Fruit fly (Drosophila melanogaster) whole organism, wandering third instar larva: ENCODE results near the gene CG18473.

Experiments
- Abd-B ChIP-seq: fragments of >200 bp; optimal IDR thresholded peaks from 2 replicates; lab custom pipeline; 2017; ENCODE audit warnings: missing biosample characterization, missing genetic modification characterization
- CG32264 ChIP-seq: fragments of 200-800 bp; sonication (Bioruptor generic); optimal IDR thresholded peaks from 2 replicates; lab custom pipeline; 2016; ENCODE audit warnings: missing biosample characterization, missing genetic modification characterization
- CG9705 ChIP-seq: fragments of 200-800 bp; sonication (Bioruptor generic); optimal IDR thresholded peaks from 2 replicates; lab custom pipeline; 2018; ENCODE audit warnings: missing biosample characterization, mild to moderate bottlenecking, missing genetic modification characterization
- CrebA ChIP-seq: fragments of 200-800 bp; sonication (Bioruptor generic); optimal IDR thresholded peaks from 2 replicates; lab custom pipeline; 2016; ENCODE audit warnings: missing biosample characterization, mild to moderate bottlenecking, missing genetic modification characterization, borderline replicate concordance
- Dfd ChIP-seq: fragments of >200 bp; optimal IDR thresholded peaks from 2 replicates; lab custom pipeline; 2017; ENCODE audit warnings: missing biosample characterization, missing genetic modification characterization
- Dif ChIP-seq: fragments of 200-275, 200-300 bp; sonication (Bioruptor generic); optimal IDR thresholded peaks from 2 replicates; lab custom pipeline; 2018; ENCODE audit warnings: missing biosample characterization, missing genetic modification characterization; ENCODE audit not compliant: partially characterized antibody
- GATAd ChIP-seq: sonication (Bioruptor generic); optimal IDR thresholded peaks from 2 replicates; lab custom pipeline; 2016; ENCODE audit warnings: missing biosample characterization, missing genetic modification characterization
- HLH106 ChIP-seq: fragments of 200-800 bp; optimal IDR thresholded peaks from 3 replicates; lab custom pipeline; 2019; ENCODE audit warnings: missing biosample characterization, mild to moderate bottlenecking, missing genetic modification characterization, moderate library complexity
- Hnf4 ChIP-seq: fragments of 200-800 bp; sonication (Bioruptor generic); optimal IDR thresholded peaks from 2 replicates; lab custom pipeline; 2016; ENCODE audit warnings: missing biosample characterization, mild to moderate bottlenecking, missing genetic modification characterization
- Hr78 ChIP-seq: fragments of >200 bp; optimal IDR thresholded peaks from 2 replicates; lab custom pipeline; 2017; ENCODE audit warnings: missing biosample characterization, missing genetic modification characterization
- Hr83 ChIP-seq: fragments of 200-300 bp; sonication (Bioruptor generic); optimal IDR thresholded peaks from 2 replicates; lab custom pipeline; 2016; ENCODE audit warnings: missing biosample characterization, mild to moderate bottlenecking, missing genetic modification characterization, moderate library complexity; ENCODE audit not compliant: poor library complexity, severe bottlenecking
- Jra ChIP-seq: sonication (Bioruptor generic); optimal IDR thresholded peaks from 2 replicates; lab custom pipeline; 2016; ENCODE audit warnings: missing biosample characterization, missing genetic modification characterization
- Mio ChIP-seq: sonication (Bioruptor generic); optimal IDR thresholded peaks from 2 replicates; lab custom pipeline; 2016; ENCODE audit warnings: missing biosample characterization, missing genetic modification characterization
- Myc ChIP-seq: fragments of >200 bp; optimal IDR thresholded peaks from 2 replicates; lab custom pipeline; 2017
- N ChIP-seq: fragments of >200 bp; optimal IDR thresholded peaks from 2 replicates; lab custom pipeline; 2018; ENCODE audit warnings: missing biosample characterization, missing external identifiers, missing genetic modification characterization
- OdsH ChIP-seq: fragments of 200-800 bp; sonication (Bioruptor generic); optimal IDR thresholded peaks from 2 replicates; lab custom pipeline; 2016; ENCODE audit warnings: missing biosample characterization, mild to moderate bottlenecking, missing genetic modification characterization
- Rel ChIP-seq, 2 experiments: fragments of 200-800 bp; sonication (Bioruptor generic) in 1 of 2; optimal IDR thresholded peaks; 2 replicates in 1 of 2; 3 replicates in 1 of 2; lab custom pipeline; 2016 to 2019; ENCODE audit warnings: mild to moderate bottlenecking in 2 of 2, missing biosample characterization in 2 of 2, missing genetic modification characterization in 2 of 2, moderate library complexity in 1 of 2
- Sp1 ChIP-seq: fragments of 200-800 bp; sonication (Bioruptor generic); optimal IDR thresholded peaks from 3 replicates; lab custom pipeline; 2019; ENCODE audit warnings: missing biosample characterization, mild to moderate bottlenecking, missing genetic modification characterization, moderate library complexity
- Vsx2 ChIP-seq: fragments of 200-300, 225-300 bp; sonication (Bioruptor generic); optimal IDR thresholded peaks from 2 replicates; lab custom pipeline; 2018; ENCODE audit warnings: missing biosample characterization, missing genetic modification characterization; ENCODE audit not compliant: partially characterized antibody
- br ChIP-seq: fragments of 200-800 bp; sonication (Bioruptor generic); optimal IDR thresholded peaks from 2 replicates; lab custom pipeline; 2016; ENCODE audit warnings: missing biosample characterization, missing genetic modification characterization
- brk ChIP-seq: fragments of 200-800 bp; sonication (Bioruptor generic); optimal IDR thresholded peaks from 2 replicates; lab custom pipeline; 2016; ENCODE audit warnings: missing biosample characterization, mild to moderate bottlenecking, missing genetic modification characterization
- dl ChIP-seq, 2 experiments: fragments of 175-275, 200-275 bp in 1 of 2; fragments of 200-275 bp in 1 of 2; sonication (Bioruptor generic); optimal IDR thresholded peaks; lab custom pipeline; 2018; ENCODE audit warnings: mild to moderate bottlenecking in 2 of 2, missing biosample characterization in 2 of 2, missing genetic modification characterization in 2 of 2, moderate library complexity in 2 of 2; ENCODE audit not compliant: partially characterized antibody in 2 of 2, insufficient read depth in 1 of 2
- dmrt93B ChIP-seq: fragments of 200-800 bp; sonication (Bioruptor generic); optimal IDR thresholded peaks from 2 replicates; lab custom pipeline; 2018; ENCODE audit warnings: missing biosample characterization, mild to moderate bottlenecking, missing genetic modification characterization
- dsf ChIP-seq: sonication (Bioruptor generic); optimal IDR thresholded peaks from 2 replicates; lab custom pipeline; 2016; ENCODE audit warnings: missing biosample characterization, missing genetic modification characterization, borderline replicate concordance
- ey ChIP-seq: fragments of 200-800 bp; sonication (Bioruptor generic); optimal IDR thresholded peaks from 2 replicates; lab custom pipeline; 2016; ENCODE audit warnings: missing biosample characterization, missing genetic modification characterization
- foxo ChIP-seq, 2 experiments: fragments of 200-800 bp; sonication (Bioruptor generic); optimal IDR thresholded peaks; 2 replicates in 1 of 2; 3 replicates in 1 of 2; lab custom pipeline; 2016 to 2017; ENCODE audit warnings: missing biosample characterization in 2 of 2, missing genetic modification characterization in 2 of 2
- fru ChIP-seq: fragments of 200-800 bp; sonication (Bioruptor generic); optimal IDR thresholded peaks from 3 replicates; lab custom pipeline; 2016; ENCODE audit warnings: missing biosample characterization, mild to moderate bottlenecking, missing genetic modification characterization
- h ChIP-seq: fragments of 200-800 bp; sonication (Bioruptor generic); optimal IDR thresholded peaks from 3 replicates; lab custom pipeline; 2016; ENCODE audit warnings: missing biosample characterization, mild to moderate bottlenecking, missing genetic modification characterization
- jim ChIP-seq: fragments of 175-275, 200-325 bp; sonication (Bioruptor generic); optimal IDR thresholded peaks from 2 replicates; lab custom pipeline; 2016; ENCODE audit warnings: missing biosample characterization, mild to moderate bottlenecking, missing genetic modification characterization
- lola ChIP-seq: fragments of >200 bp; optimal IDR thresholded peaks from 2 replicates; lab custom pipeline; 2017; ENCODE audit warnings: missing biosample characterization, missing genetic modification characterization
- pan ChIP-seq: fragments of >200 bp; optimal IDR thresholded peaks from 2 replicates; lab custom pipeline; 2017
- psq ChIP-seq: fragments of 200-800 bp; sonication (Bioruptor generic); optimal IDR thresholded peaks from 3 replicates; lab custom pipeline; 2017; ENCODE audit warnings: missing biosample characterization, mild to moderate bottlenecking, missing genetic modification characterization, moderate library complexity
- rgr ChIP-seq: fragments of 200-800 bp; sonication (Bioruptor generic); optimal IDR thresholded peaks from 3 replicates; lab custom pipeline; 2016; ENCODE audit warnings: missing biosample characterization, mild to moderate bottlenecking, missing genetic modification characterization
- sage ChIP-seq: fragments of 200-800 bp; sonication (Bioruptor generic); optimal IDR thresholded peaks from 2 replicates; lab custom pipeline; 2016; ENCODE audit warnings: missing biosample characterization, mild to moderate bottlenecking, missing genetic modification characterization
- sv ChIP-seq: fragments of 200-800 bp; sonication (Bioruptor generic); optimal IDR thresholded peaks from 3 replicates; lab custom pipeline; 2016; ENCODE audit warnings: missing biosample characterization, missing genetic modification characterization
- tai ChIP-seq: sonication (Bioruptor generic); optimal IDR thresholded peaks from 2 replicates; lab custom pipeline; 2016; ENCODE audit warnings: missing biosample characterization, missing genetic modification characterization
- usp ChIP-seq: fragments of >200 bp; optimal IDR thresholded peaks from 2 replicates; lab custom pipeline; 2017; ENCODE audit warnings: missing biosample characterization, missing genetic modification characterization
- woc ChIP-seq: sonication (Bioruptor generic); optimal IDR thresholded peaks from 2 replicates; lab custom pipeline; 2016; ENCODE audit warnings: missing biosample characterization, mild to moderate bottlenecking, missing genetic modification characterization

The CG18473 gene

DNA sequence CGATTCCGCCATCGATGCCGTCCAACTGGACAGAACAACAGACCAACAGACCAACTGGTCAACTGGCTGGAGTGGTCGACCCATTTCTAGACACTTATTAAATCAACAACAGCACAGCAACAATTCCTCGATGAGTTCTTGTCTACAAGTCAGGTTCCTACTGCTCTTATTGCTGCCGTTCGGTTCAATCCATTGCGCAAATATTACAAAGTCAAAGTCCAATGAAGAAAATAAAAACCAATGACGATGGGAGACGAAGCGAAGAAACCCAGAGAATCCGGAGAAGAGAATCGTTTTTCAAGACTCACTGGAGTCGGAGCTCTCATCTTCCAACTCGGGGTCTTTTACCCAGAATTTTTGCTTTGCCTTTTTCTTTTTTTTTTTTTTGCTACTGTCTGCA, 25.9 kb downstream of the CG18473 start:
- no peak for TF ChIP-seq HLH106 (tag; lab: Kevin White, UChicago)
- no peak for TF ChIP-seq Vsx2 (GFP tag; lab: Kevin White, UChicago)
- TF ChIP-seq sv (GFP tag; lab: Kevin White, UChicago) = no peak
- TF ChIP-seq Myc (lab: Kevin White, UChicago) = no peak
- no peak for TF ChIP-seq GATAd (GFP tag; lab: Kevin White, UChicago)
- no peak for TF ChIP-seq dsf (GFP tag; lab: Kevin White, UChicago)
- no peak for TF ChIP-seq CG32264 (GFP tag; lab: Kevin White, UChicago)
- no peak for TF ChIP-seq usp
- TF ChIP-seq Hr83 (GFP tag; lab: Kevin White, UChicago) = no peak
- no peak for TF ChIP-seq Jra (GFP tag; lab: Kevin White, UChicago)
- TF ChIP-seq Abd-B (GFP tag; lab: Kevin White, UChicago) = no peak

DNA sequence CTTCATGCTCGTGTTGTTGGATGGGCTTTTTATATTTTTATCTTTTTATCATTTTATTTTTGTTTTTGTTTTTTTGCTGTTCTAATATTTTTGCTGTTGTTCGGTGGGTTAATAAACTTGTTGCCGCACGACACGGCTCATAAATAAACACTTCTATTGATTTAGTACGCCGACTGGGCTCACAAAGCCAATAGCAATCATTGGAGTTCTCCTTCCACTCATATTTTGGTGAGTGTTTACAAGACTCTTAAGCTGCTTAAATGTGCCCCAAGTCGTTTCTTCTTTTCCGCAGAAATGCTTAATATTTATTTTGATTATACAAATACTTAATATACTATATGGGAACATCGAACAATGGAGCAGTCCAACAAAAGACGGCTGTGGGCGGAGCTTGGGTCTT, 27.1 kb downstream of the CG18473 start:
- TF ChIP-seq brk (GFP tag; lab: Kevin White, UChicago) (no peak), sv (GFP tag; lab: Kevin White, UChicago) (no peak), dl (GFP tag; optimal IDR thresholded peaks at IDR 0.05; lab: Kevin White, UChicago; ENCODE audit: insufficient read depth in 1 of 2, partially characterized antibody in 2 of 2) (no peak)

DNA sequence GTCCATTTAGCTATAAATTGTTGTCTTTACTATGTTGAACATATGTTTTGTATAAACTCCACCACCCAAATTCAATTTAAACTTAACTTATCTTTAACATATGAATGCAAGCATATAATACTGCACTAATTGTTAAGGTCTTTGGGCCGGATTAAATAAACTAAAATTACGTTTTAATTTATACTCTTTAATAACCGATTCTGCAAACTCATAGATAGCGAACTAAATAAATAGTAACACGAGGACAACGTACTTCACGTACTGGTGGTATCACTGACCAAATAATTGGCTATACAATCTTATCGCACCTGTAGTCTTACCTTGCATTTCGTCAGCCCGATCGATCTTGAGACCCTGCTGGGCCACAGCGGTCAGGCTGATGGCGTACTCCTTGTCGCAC, 29.3 kb downstream of the CG18473 start:
- TF ChIP-seq Dfd (GFP tag; lab: Kevin White, UChicago) (no peak), dmrt93B (GFP tag; lab: Kevin White, UChicago) (no peak), Hr83 (GFP tag; lab: Kevin White, UChicago) (no peak), h (no peak), ey (GFP tag; lab: Kevin White, UChicago) (no peak), dl (GFP tag; optimal IDR thresholded peaks at IDR 0.05; lab: Kevin White, UChicago; ENCODE audit: insufficient read depth in 1 of 2, partially characterized antibody in 2 of 2) (no peak), psq (no peak), dsf (GFP tag; lab: Kevin White, UChicago) (no peak), Hnf4 (GFP tag; lab: Kevin White, UChicago) (no peak), CrebA (no peak), br (no peak)

DNA sequence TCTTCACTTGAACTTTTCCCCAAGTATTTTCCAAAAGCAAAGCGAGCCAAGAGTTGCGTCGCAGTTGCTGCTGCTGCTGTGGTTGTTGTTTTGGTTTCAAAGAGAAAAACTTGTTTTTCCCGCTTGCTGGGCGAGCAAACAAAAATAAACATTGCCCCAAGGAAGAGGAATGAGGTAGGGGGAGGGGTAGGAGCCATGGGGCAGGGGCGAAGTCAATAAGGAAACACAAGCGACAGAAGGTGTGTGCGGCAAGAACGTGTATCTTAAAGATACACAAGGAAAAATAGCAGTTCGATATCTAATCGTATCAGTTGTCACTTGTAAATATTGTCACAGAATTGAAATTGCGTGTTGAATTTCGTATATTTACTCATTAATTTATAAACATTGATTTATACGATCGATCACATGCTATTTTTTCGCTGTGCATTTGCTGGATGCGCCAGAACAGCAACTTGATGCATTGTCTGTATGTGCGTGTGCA, 30.5 kb downstream of the CG18473 start:
- TF ChIP-seq CG9705 (GFP tag; lab: Kevin White, UChicago) (peak; percentile 81), ey (GFP tag; lab: Kevin White, UChicago) (peak; percentile 92), Vsx2 (GFP tag; lab: Kevin White, UChicago) (no peak), Hr83 (GFP tag; lab: Kevin White, UChicago) (peak; percentile 61), HLH106 (tag; lab: Kevin White, UChicago) (peak; percentile 94), Myc (lab: Kevin White, UChicago) (no peak), h (peak; percentile 94), sage (peak; percentile 88), GATAd (GFP tag; lab: Kevin White, UChicago) (peak; percentile 54), CrebA (no peak), Rel (GFP tag; optimal IDR thresholded peaks at IDR 0.05; lab: Kevin White, UChicago) (peak; percentile 76), Rel (tag; optimal IDR thresholded peaks at IDR 0.05; lab: Kevin White, UChicago) (no peak), usp (no peak), brk (GFP tag; lab: Kevin White, UChicago) (peak; percentile 86), dmrt93B (GFP tag; lab: Kevin White, UChicago) (peak; percentile 87), Hnf4 (GFP tag; lab: Kevin White, UChicago) (peak; percentile 89), rgr (GFP tag; lab: Kevin White, UChicago) (peak; percentile 94), psq (peak; percentile 86), woc (GFP tag; lab: Kevin White, UChicago) (peak; percentile 82), lola (GFP tag; lab: Kevin White, UChicago) (no peak), N (GFP tag; lab: Kevin White, UChicago) (no peak), fru (GFP tag; lab: Kevin White, UChicago) (peak; percentile 94), OdsH (GFP tag; lab: Kevin White, UChicago) (peak; percentile 94), CG32264 (GFP tag; lab: Kevin White, UChicago) (peak; percentile 77), Mio (GFP tag; lab: Kevin White, UChicago) (no peak), foxo (GFP tag; optimal IDR thresholded peaks at IDR 0.05; lab: Kevin White, UChicago) (peak; percentile 34 to 94), br (peak; percentile 89), sv (GFP tag; lab: Kevin White, UChicago) (no peak), dl (GFP tag; optimal IDR thresholded peaks at IDR 0.05; lab: Kevin White, UChicago; ENCODE audit: insufficient read depth in 1 of 2, partially characterized antibody in 2 of 2) (no peak), Abd-B (GFP tag; lab: Kevin White, UChicago) (no peak), pan (lab: Kevin White, UChicago) (no peak), Hr78 (GFP tag; lab: Kevin White, UChicago) (no peak), Sp1 (GFP tag; lab: Kevin White, UChicago) (peak; percentile 94), dsf (GFP tag; lab: Kevin White, UChicago) (peak; percentile 62), tai (GFP tag; lab: Kevin White, UChicago) (no peak), Dfd (GFP tag; lab: Kevin White, UChicago) (no peak), Dif (GFP tag; lab: Kevin White, UChicago) (no peak), jim (GFP tag; lab: Kevin White, UChicago) (no peak), Jra (GFP tag; lab: Kevin White, UChicago) (peak; percentile 74)
